Worm (Caenorhabditis elegans) whole organism, mixed stage, embryonic: ENCODE measurements around the gene K04H4.5.

Experiments
- lin-13 ChIP-seq: fragments of 150-350 bp; optimal IDR thresholded peaks from 2 replicates; lab custom pipeline; 2014; ENCODE audit warnings: missing biosample characterization, missing genetic modification characterization
- nhr-12 ChIP-seq: fragments of 150-350 bp; optimal IDR thresholded peaks from 2 replicates; lab custom pipeline; 2014; ENCODE audit warnings: missing biosample characterization, missing genetic modification characterization

DNA sequence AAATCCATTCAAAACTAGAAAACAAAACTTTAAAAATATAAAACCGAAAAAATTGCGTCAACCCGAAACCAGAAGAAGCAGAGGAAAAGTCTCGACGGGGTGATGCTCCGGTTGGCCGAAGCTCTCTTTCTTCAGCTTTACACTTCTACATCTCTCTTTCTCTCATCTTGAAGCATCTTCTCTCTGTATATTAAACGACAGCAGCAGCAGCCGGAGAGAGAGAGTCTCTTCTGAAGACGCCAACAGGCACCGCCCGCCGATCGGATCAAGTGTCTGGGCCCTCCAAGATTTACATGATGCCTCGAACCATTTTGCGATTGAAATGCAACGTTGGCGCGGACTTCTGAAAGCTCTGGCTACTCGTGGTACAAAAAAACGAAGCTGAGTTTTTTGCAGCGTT is 12.4 kb upstream of the K04H4.5 start:
- TF ChIP-seq lin-13 (tag; lab: Kevin White, UChicago) (no peak), nhr-12 (tag; lab: Kevin White, UChicago) (no peak)
